Worm (Caenorhabditis elegans) whole organism, L1 larva: ENCODE data around the gene H17B01.5.
"Not testable (repeated sequence)": the region's sequence is repeated elsewhere in the genome, so short reads cannot be mapped to it uniquely, and the experiment has no call there.

Source experiments
- C04F5.9 ChIP-seq: sonication (generic microtip); optimal IDR thresholded peaks from 2 replicates; lab custom pipeline; 2016; ENCODE audit warnings: missing genetic modification characterization, missing compliant biosample characterization
- C16A3.4 ChIP-seq: fragments of 150-350 bp; optimal IDR thresholded peaks from 2 replicates; lab custom pipeline; 2014; ENCODE audit warnings: missing biosample characterization, missing genetic modification characterization
- F16B12.6 ChIP-seq: fragments of 150-350 bp; optimal IDR thresholded peaks from 2 replicates; lab custom pipeline; 2014; ENCODE audit warnings: missing biosample characterization, missing genetic modification characterization
- Y116A8C.19 ChIP-seq: sonication (generic microtip); optimal IDR thresholded peaks from 2 replicates; lab custom pipeline; 2016; ENCODE audit warnings: missing compliant biosample characterization, missing genetic modification characterization, borderline replicate concordance
- alr-1 ChIP-seq: fragments of 200-800 bp; sonication (Bioruptor generic); optimal IDR thresholded peaks from 2 replicates; lab custom pipeline; 2018; ENCODE audit warnings: borderline replicate concordance, mild to moderate bottlenecking, missing genetic modification characterization, missing compliant biosample characterization
- aly-2 ChIP-seq: fragments of 150-350 bp; optimal IDR thresholded peaks from 2 replicates; lab custom pipeline; 2014; ENCODE audit warnings: missing biosample characterization, missing genetic modification characterization
- blmp-1 ChIP-seq: fragments of 150-350 bp; optimal IDR thresholded peaks from 2 replicates; lab custom pipeline; 2014; ENCODE audit warnings: missing biosample characterization, missing genetic modification characterization
- ceh-8 ChIP-seq: fragments of 200-800 bp; sonication (Bioruptor generic); optimal IDR thresholded peaks from 2 replicates; lab custom pipeline; 2018; ENCODE audit warnings: mild to moderate bottlenecking, missing genetic modification characterization, moderate library complexity, missing compliant biosample characterization
- ceh-88 ChIP-seq: fragments of 200-800 bp; sonication (Bioruptor generic); IDR thresholded peaks from 2 replicates; pipeline ENCODE4 v1.3.6; 2022; ENCODE audit warnings: missing genetic modification characterization, missing compliant biosample characterization
- ces-1 ChIP-seq: fragments of 150-350 bp; optimal IDR thresholded peaks from 2 replicates; lab custom pipeline; 2014; ENCODE audit warnings: missing biosample characterization, missing genetic modification reagents, missing genetic modification characterization
- dpl-1 ChIP-seq, 3 experiments: fragments of 150-350 bp in 2 of 3; sonication (generic microtip) in 1 of 3; optimal IDR thresholded peaks; 2 replicates each; lab custom pipeline; 2014 to 2017; ENCODE audit warnings: missing biosample characterization in 3 of 3, missing genetic modification characterization in 3 of 3, missing genetic modification reagents in 3 of 3
- dsc-1 ChIP-seq: sonication (generic microtip); optimal IDR thresholded peaks from 2 replicates; lab custom pipeline; 2016; ENCODE audit warnings: mild to moderate bottlenecking, missing genetic modification characterization, missing compliant biosample characterization
- efl-1 ChIP-seq, 4 experiments: fragments of 150-350 bp; optimal IDR thresholded peaks in 3 of 4; peaks in 1 of 4; 1 replicate in 1 of 4; 2 replicates in 3 of 4; lab custom pipeline; 2014; ENCODE audit warnings: missing biosample characterization in 2 of 4, missing genetic modification characterization in 2 of 4, missing genetic modification reagents in 2 of 4
- egl-27 ChIP-seq, 2 experiments: fragments of 150-350 bp in 1 of 2; sonication (generic microtip); optimal IDR thresholded peaks; 3 replicates each; lab custom pipeline; 2017 to 2018; ENCODE audit warnings: missing biosample characterization in 2 of 2, missing genetic modification characterization in 2 of 2, missing genetic modification reagents in 2 of 2
- elt-2 ChIP-seq: sonication (generic microtip); optimal IDR thresholded peaks from 2 replicates; lab custom pipeline; 2016; ENCODE audit warnings: missing genetic modification characterization, mild to moderate bottlenecking, inconsistent platforms, missing compliant biosample characterization, missing genetic modification reagents
- fkh-8 ChIP-seq: sonication (generic microtip); optimal IDR thresholded peaks from 2 replicates; lab custom pipeline; 2016; ENCODE audit warnings: mild to moderate bottlenecking, missing genetic modification characterization, missing compliant biosample characterization
- grh-1 ChIP-seq: fragments of 200-800 bp; sonication (Bioruptor generic); IDR thresholded peaks from 2 replicates; pipeline ENCODE4 v1.3.6; 2022; ENCODE audit warnings: missing genetic modification reagents, missing genetic modification characterization, missing compliant biosample characterization
- isw-1 ChIP-seq: fragments of 200-800 bp; sonication (Bioruptor generic); IDR thresholded peaks from 2 replicates; pipeline ENCODE4 v1.3.6; 2022; ENCODE audit warnings: missing genetic modification characterization, missing compliant biosample characterization
- lin-13 ChIP-seq: fragments of 150-350 bp; optimal IDR thresholded peaks from 2 replicates; lab custom pipeline; 2014; ENCODE audit warnings: missing biosample characterization, missing genetic modification reagents, missing genetic modification characterization
- lin-35 ChIP-seq, 2 experiments: fragments of 150-350 bp; optimal IDR thresholded peaks; 2 replicates each; lab custom pipeline; 2014; ENCODE audit warnings: missing biosample characterization in 2 of 2, missing genetic modification characterization in 2 of 2, missing genetic modification reagents in 2 of 2
- lir-3 ChIP-seq: sonication (generic microtip); optimal IDR thresholded peaks from 2 replicates; lab custom pipeline; 2016; ENCODE audit warnings: mild to moderate bottlenecking, missing genetic modification characterization, moderate library complexity, missing compliant biosample characterization; ENCODE audit not compliant: poor library complexity
- mdl-1 ChIP-seq, 2 experiments: fragments of 150-350 bp; optimal IDR thresholded peaks; 2 replicates each; lab custom pipeline; 2014 to 2017; ENCODE audit warnings: missing biosample characterization in 2 of 2, missing genetic modification characterization in 2 of 2, inconsistent platforms in 1 of 2
- mef-2 ChIP-seq: fragments of 150-350 bp; optimal IDR thresholded peaks from 2 replicates; lab custom pipeline; 2014; ENCODE audit warnings: missing biosample characterization, missing genetic modification characterization
- nhr-28 ChIP-seq: fragments of 150-350 bp; optimal IDR thresholded peaks from 2 replicates; lab custom pipeline; 2014; ENCODE audit warnings: missing biosample characterization, missing genetic modification characterization
- nhr-85 ChIP-seq: sonication (generic microtip); peaks from one replicate; lab custom pipeline; 2016; ENCODE audit warnings: missing genetic modification characterization, inconsistent platforms, missing compliant biosample characterization
- nhr-90 ChIP-seq: sonication (generic microtip); optimal IDR thresholded peaks from 2 replicates; lab custom pipeline; 2016; ENCODE audit warnings: mild to moderate bottlenecking, missing genetic modification characterization, missing compliant biosample characterization; ENCODE audit not compliant: poor library complexity
- snpc-4 ChIP-seq: fragments of 150-350 bp; optimal IDR thresholded peaks from 2 replicates; lab custom pipeline; 2014; ENCODE audit warnings: missing biosample characterization, missing genetic modification characterization
- sox-4 ChIP-seq: sonication (generic microtip); optimal IDR thresholded peaks from 2 replicates; lab custom pipeline; 2016; ENCODE audit warnings: missing genetic modification characterization, missing compliant biosample characterization
- swsn-7 ChIP-seq: sonication (generic microtip); optimal IDR thresholded peaks from 2 replicates; lab custom pipeline; 2016; ENCODE audit warnings: missing genetic modification characterization, missing compliant biosample characterization
- tlp-1 ChIP-seq: fragments of 150-350 bp; optimal IDR thresholded peaks from 2 replicates; lab custom pipeline; 2014; ENCODE audit warnings: missing biosample characterization, missing genetic modification characterization
- unc-30 ChIP-seq: sonication (generic microtip); optimal IDR thresholded peaks from 2 replicates; lab custom pipeline; 2017; ENCODE audit warnings: missing biosample characterization, missing genetic modification characterization
- vab-15 ChIP-seq: sonication (generic microtip); optimal IDR thresholded peaks from 2 replicates; lab custom pipeline; 2017; ENCODE audit warnings: missing genotype, mild to moderate bottlenecking, missing genetic modification characterization, missing compliant biosample characterization

H17B01.5 gene

ce11 chrII:1476016-1476415 is 2.6 kb upstream of the H17B01.5 start:
- no peak for TF ChIP-seq blmp-1 (tag; lab: Kevin White, UChicago)

ce11 chrII:1475328-1475727 is 1.9 kb upstream of the H17B01.5 start:
- TF ChIP-seq nhr-85 (tag; lab: Kevin White, UChicago) (no peak), lin-35 (GFP tag; optimal IDR thresholded peaks at IDR 0.05; lab: Kevin White, UChicago) (no peak), vab-15 (tag; lab: Kevin White, UChicago) (no peak), dsc-1 (tag; lab: Kevin White, UChicago) (no peak), isw-1 (GFP tag; lab: Robert Waterston, UW) (no peak), F16B12.6 (no peak), fkh-8 (peak; percentile 22), aly-2 (tag; lab: Kevin White, UChicago) (no peak), elt-2 (tag; lab: Kevin White, UChicago) (peak; percentile 66), unc-30 (no peak)
- TF ChIP-seq, all 84 proteins: peak for 2

DNA sequence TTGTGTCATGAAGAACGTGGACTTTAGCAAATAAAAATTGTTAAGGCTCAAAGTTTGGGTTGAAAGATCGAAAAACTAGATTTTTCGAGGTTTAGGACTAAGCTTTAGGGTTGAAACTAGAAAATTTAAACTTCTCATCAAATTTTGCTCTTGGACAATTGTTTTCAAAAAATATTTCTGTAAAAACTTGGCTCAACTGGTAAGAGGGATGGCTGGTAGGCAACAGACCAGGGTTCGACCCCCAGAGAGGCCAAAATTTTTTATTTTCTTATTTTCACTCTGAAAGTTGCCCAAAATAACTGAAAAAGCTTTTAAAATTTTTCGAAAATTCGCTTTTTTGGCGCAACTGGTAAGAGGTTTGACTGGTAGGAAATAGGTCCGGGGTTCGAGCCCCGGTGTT is 1.4 kb upstream of the H17B01.5 start:
- TF ChIP-seq ces-1 (GFP tag; lab: Kevin White, UChicago) (no peak), ceh-88 (no peak), C04F5.9 (tag; lab: Kevin White, UChicago) (no peak), efl-1 (optimal IDR thresholded peaks at IDR 0.05; lab: Kevin White, UChicago) (no peak), efl-1 (GFP tag; optimal IDR thresholded peaks at IDR 0.05 in 1 of 2; lab: Kevin White, UChicago) (peak in 1 of 2 experiments; percentile 4)

- TF ChIP-seq vab-15 (tag; lab: Kevin White, UChicago), result no peak
- TF ChIP-seq Y116A8C.19 (tag; lab: Kevin White, UChicago), result no peak
- TF ChIP-seq dpl-1 (GFP tag; optimal IDR thresholded peaks at IDR 0.05; lab: Kevin White, UChicago), result no peak
- no peak for TF ChIP-seq ceh-88
- TF ChIP-seq C04F5.9 (tag; lab: Kevin White, UChicago), result no peak
- no peak for TF ChIP-seq egl-27 (tag; optimal IDR thresholded peaks at IDR 0.05; lab: Kevin White, UChicago)
- TF ChIP-seq F16B12.6, result no peak
Measured at ce11 chrII:1470515-1470966, 2.8 kb downstream of the H17B01.5 start, which contains the start of gene H17B01.2. H17B01.2 (plus strand) TSS chrII:1470565.

DNA sequence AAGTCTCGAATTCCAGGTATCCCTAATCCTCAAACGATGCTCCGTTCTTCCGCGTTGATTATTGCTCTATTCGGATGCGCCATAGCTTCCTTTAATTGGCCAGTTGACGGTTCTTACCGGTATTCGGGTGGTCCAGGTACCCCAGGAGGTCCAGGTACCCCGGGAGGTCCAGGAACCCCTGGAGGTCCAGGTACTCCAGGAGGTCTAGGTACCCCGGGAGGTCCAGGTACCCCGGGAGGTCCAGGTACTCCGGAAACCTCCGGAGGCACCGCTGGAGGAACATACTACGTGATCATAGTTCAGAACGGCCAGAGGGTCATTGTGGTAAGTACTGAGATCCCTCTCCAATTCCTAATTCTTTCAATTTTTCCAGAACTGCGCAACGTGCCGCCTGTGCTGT is 5.7 kb downstream of the H17B01.5 start, which contains the start of gene Y51H7C.1:
TSS of gene Y51H7C.1 (plus strand) at position 17 of the 400 bp plus-strand sequence.
- not testable (repeated sequence) for TF ChIP-seq mdl-1 (tag; optimal IDR thresholded peaks at IDR 0.05; lab: Kevin White, UChicago); snpc-4 (tag; lab: Kevin White, UChicago); lin-13 (GFP tag; lab: Kevin White, UChicago)
- TF ChIP-seq, all 84 proteins: peak for 0; not testable (repeated sequence) for 84

DNA sequence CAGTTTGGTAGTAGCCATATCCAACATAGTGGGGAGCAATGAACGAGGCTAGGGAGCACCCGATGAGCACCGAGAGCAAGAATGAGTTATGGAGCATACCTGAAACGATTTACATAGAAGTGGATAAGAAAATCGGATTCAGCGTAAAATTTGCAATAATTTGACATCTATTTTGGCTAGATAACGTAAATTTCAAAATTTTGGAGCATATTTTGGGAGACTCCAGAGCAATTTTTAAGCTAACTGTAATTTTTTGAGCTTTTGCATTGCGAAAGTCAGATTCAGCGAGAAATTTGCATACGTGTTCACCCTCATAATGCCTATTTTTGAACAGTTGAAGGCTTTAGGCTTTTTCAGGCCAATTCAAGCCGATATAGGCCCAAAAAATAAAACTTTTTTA is 6.9 kb downstream of the H17B01.5 start, which contains the start of gene Y51H7C.13:
TSS of gene Y51H7C.13 (minus strand) at position 101 of the 400 bp plus-strand sequence.
- TF ChIP-seq Y116A8C.19 (tag; lab: Kevin White, UChicago) (no peak), lir-3 (tag; lab: Kevin White, UChicago) (no peak), alr-1 (tag; lab: Kevin White, UChicago) (no peak), swsn-7 (no peak), tlp-1 (tag; lab: Kevin White, UChicago) (no peak), grh-1 (GFP tag; lab: Robert Waterston, UW) (no peak), nhr-28 (tag; lab: Kevin White, UChicago) (no peak), ceh-8 (GFP tag; lab: Kevin White, UChicago) (no peak), F16B12.6 (no peak), nhr-90 (tag; lab: Kevin White, UChicago) (no peak), sox-4 (no peak), mef-2 (tag; lab: Kevin White, UChicago) (no peak), C16A3.4 (tag; lab: Kevin White, UChicago) (no peak)
